Fruit fly (Drosophila melanogaster): ENCODE data around the gene CG2924.

The CG2924 gene

DNA sequence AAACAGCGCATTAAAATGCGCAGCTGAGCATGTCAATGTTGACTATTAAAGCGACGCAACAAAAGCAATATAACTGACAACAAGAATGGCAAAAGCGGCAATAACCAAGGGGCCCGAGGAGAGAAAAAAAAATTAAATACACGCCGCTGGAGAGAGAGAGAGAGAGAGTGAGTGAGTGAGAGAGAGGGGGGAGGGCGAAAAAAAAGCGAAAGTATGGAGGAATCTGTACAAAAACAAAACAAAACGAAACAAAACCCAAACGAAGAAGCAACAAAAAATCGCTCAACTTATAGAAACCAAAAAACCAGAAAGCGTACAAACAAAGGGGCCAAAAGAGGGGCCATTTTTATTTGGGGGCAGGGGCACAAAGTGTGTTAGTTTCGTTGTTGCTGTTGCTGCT lies 12.9 kb upstream of the CG2924 start:
- TF ChIP-seq CG1620 (GFP tag; optimal IDR thresholded peaks at IDR 0.05) (no peak), CG7101 (tag; optimal IDR thresholded peaks at IDR 0.05) (no peak), toe (GFP tag; optimal IDR thresholded peaks at IDR 0.05) (no peak), CG33017 (tag; optimal IDR thresholded peaks at IDR 0.05) (no peak), Crg-1 (GFP tag; optimal IDR thresholded peaks at IDR 0.05) (no peak)

DNA sequence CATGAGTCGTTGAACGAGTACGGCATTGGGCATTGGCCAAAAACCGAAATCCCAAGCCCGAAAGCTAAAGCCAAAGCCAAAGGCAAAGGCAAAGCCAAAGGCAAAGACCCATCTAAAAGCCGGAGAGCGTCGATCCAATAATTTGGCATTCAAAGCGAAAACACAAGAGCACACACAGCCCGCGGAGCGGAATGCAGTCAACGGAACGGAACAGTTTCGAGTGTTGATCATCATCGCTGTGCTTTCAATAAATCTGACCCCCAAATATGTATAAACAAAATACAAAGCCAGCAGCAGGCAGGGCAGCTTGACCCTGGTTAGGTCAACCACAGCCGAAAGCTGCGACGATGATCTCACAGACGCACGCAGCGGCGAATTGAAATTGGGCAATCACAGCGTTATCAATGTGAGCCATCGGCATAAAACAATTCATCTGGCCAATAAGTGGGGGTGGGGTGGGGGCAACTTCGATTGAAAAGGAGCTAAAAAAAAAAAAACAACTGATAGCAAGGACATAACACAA lies 8.3 kb upstream of the CG2924 start:
- TF ChIP-seq kay (GFP tag; ENCODE audit: borderline replicate concordance) = no peak
- no peak for TF ChIP-seq cnc (optimal IDR thresholded peaks at IDR 0.05)
- no peak for TF ChIP-seq Mnt (GFP tag; optimal IDR thresholded peaks at IDR 0.05)
- TF ChIP-seq CG5204 (GFP tag; optimal IDR thresholded peaks at IDR 0.05) = no peak
- TF ChIP-seq cic (GFP tag; optimal IDR thresholded peaks at IDR 0.05) = no peak
- TF ChIP-seq CG7101 (tag; optimal IDR thresholded peaks at IDR 0.05) = no peak
- no peak for TF ChIP-seq CG7045 (GFP tag; optimal IDR thresholded peaks at IDR 0.05)
- TF ChIP-seq CG11617 (GFP tag; optimal IDR thresholded peaks at IDR 0.05) = no peak
- no peak for TF ChIP-seq Clk (GFP tag; optimal IDR thresholded peaks at IDR 0.05)

DNA sequence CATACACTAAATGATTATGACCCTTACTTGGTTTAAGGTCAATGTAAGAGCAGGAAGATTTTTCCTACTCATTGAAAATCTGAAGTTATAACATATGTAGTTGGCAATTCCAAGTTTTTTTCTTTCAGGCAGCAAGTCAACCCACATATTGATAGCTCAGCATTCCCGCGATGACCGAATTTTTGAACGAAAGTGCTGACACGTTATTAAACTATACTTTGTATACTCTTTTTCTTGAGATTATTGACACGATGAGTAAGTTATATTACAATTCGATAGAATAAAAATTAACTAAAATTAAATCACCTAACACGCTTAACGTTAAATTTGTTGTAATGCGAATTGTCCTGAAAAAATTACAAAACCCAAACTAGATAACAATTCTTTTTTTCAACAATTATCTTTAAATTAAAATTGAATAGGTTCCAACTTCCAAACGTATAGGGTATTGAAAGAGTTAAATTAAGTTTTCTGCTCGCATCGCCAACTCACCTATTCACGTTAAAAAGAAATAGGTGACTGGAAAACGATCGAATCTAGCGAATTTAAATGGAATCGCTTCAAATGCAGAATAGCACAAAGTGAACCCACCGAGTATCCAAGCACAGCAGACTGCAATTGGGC lies 4.8 kb upstream of the CG2924 start, which contains the start of gene Vml:
TSS of gene Vml (plus strand) at position 574 of the 624 bp plus-strand sequence.
- TF ChIP-seq toe (GFP tag; optimal IDR thresholded peaks at IDR 0.05) = no peak
- TF ChIP-seq Clk (GFP tag; optimal IDR thresholded peaks at IDR 0.05) = no peak
- no peak for TF ChIP-seq cnc (optimal IDR thresholded peaks at IDR 0.05)
- TF ChIP-seq Hr96 (GFP tag; optimal IDR thresholded peaks at IDR 0.05) = no peak
- TF ChIP-seq tj (GFP tag; optimal IDR thresholded peaks at IDR 0.05) = peak; percentile 95
- TF ChIP-seq CG1620 (GFP tag; optimal IDR thresholded peaks at IDR 0.05) = no peak
- TF ChIP-seq cic (GFP tag; optimal IDR thresholded peaks at IDR 0.05) = no peak
- TF ChIP-seq CG33017 (tag; optimal IDR thresholded peaks at IDR 0.05) = no peak

DNA sequence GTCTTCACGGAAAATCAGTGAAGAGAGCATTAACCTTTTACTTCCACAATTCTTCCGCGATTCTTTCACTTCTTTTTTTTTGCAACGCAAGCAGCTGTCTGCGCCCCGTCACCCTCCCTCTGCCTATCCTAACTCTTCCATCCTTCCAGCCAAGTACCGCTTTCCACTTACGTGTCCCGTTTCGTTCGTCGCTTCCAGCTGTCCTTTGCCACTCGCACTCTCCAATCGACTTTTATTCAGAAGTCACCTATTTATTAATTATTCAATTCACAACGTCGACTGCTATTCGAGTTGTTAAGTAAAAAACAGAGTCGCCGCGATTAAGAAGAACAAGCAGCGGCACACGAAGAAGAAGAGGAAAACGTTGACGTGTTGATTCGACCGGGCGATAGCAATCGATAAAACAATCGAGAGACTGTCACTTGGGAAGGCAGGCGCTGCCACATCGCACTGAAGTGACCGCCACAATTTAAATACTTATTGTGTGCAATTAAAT lies 4.2 kb upstream of the CG2924 start, which contains the start of gene Grp170:
TSS of gene Grp170 (minus strand) at position 365 of the 496 bp plus-strand sequence.
- TF ChIP-seq CG7045 (GFP tag; optimal IDR thresholded peaks at IDR 0.05) (no peak), pad (GFP tag; optimal IDR thresholded peaks at IDR 0.05) (peak; percentile 0), Mnt (GFP tag; optimal IDR thresholded peaks at IDR 0.05) (peak; percentile 76), Crg-1 (GFP tag; optimal IDR thresholded peaks at IDR 0.05) (no peak), CG11617 (GFP tag; optimal IDR thresholded peaks at IDR 0.05) (peak; percentile 21), CG12768 (GFP tag; optimal IDR thresholded peaks at IDR 0.05) (no peak), bab1 (GFP tag; optimal IDR thresholded peaks at IDR 0.05) (peak; percentile 53), CG1620 (GFP tag; optimal IDR thresholded peaks at IDR 0.05) (no peak), Hr96 (GFP tag; optimal IDR thresholded peaks at IDR 0.05) (no peak), CG14711 (tag; optimal IDR thresholded peaks at IDR 0.05) (peak; percentile 15)

DNA sequence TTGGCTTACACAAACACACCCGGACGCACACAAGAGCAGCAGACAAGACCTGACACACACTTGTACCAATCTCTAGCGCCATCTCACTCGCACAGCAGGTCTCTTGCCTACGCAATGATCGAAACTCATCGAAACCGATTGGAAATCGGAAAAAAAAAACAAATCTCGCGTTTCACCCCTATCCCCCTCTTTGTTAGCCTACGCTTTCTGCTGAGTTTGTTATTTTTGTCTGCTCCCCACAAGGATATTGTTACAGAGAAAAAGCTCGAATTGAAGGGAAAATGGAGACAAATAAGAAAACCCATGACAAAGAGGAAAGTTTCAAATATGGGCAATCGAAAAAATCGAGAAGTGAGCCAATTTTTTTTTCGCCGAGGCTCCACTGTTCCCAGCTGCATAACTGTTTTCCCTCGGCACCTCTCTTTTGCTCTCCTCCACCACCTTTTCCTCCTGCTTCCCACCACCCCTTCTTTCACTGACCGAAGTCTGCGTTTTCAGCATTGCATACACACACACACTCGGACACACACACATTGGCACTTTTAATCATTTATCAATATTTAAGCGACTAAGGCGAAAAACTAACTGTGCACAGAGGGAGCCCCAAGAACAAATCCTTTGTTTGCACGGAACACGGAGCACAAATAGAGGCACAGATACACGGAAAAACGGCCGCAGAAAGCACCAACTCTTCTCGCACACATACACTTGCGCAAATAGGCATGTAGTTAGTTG lies 572 bp downstream of the CG2924 start:
- peak; percentile 25 for TF ChIP-seq CG7101 (tag; optimal IDR thresholded peaks at IDR 0.05)
- peak; percentile 59 for TF ChIP-seq CG11617 (GFP tag; optimal IDR thresholded peaks at IDR 0.05)
- no peak for TF ChIP-seq cic (GFP tag; optimal IDR thresholded peaks at IDR 0.05)
- TF ChIP-seq Hr96 (GFP tag; optimal IDR thresholded peaks at IDR 0.05) = peak; percentile 63
- TF ChIP-seq Clk (GFP tag; optimal IDR thresholded peaks at IDR 0.05) = no peak
- peak; percentile 17 for TF ChIP-seq toe (GFP tag; optimal IDR thresholded peaks at IDR 0.05)
- TF ChIP-seq CG33017 (tag; optimal IDR thresholded peaks at IDR 0.05) = no peak
- peak; percentile 64 for TF ChIP-seq ovo (GFP tag; optimal IDR thresholded peaks at IDR 0.05)
- TF ChIP-seq kay (GFP tag; ENCODE audit: borderline replicate concordance) = no peak
- TF ChIP-seq pad (GFP tag; optimal IDR thresholded peaks at IDR 0.05) = peak; percentile 79
- TF ChIP-seq Crg-1 (GFP tag; optimal IDR thresholded peaks at IDR 0.05) = no peak
- no peak for TF ChIP-seq cnc (optimal IDR thresholded peaks at IDR 0.05)
- no peak for TF ChIP-seq CG7045 (GFP tag; optimal IDR thresholded peaks at IDR 0.05)
- TF ChIP-seq CG1620 (GFP tag; optimal IDR thresholded peaks at IDR 0.05) = no peak
- TF ChIP-seq CG12768 (GFP tag; optimal IDR thresholded peaks at IDR 0.05) = peak; percentile 3
- TF ChIP-seq bab1 (GFP tag; optimal IDR thresholded peaks at IDR 0.05) = no peak
- TF ChIP-seq CG5204 (GFP tag; optimal IDR thresholded peaks at IDR 0.05) = no peak
- TF ChIP-seq tj (GFP tag; optimal IDR thresholded peaks at IDR 0.05) = peak; percentile 87
- TF ChIP-seq CG14711 (tag; optimal IDR thresholded peaks at IDR 0.05) = no peak
- TF ChIP-seq Mnt (GFP tag; optimal IDR thresholded peaks at IDR 0.05) = peak; percentile 44

DNA sequence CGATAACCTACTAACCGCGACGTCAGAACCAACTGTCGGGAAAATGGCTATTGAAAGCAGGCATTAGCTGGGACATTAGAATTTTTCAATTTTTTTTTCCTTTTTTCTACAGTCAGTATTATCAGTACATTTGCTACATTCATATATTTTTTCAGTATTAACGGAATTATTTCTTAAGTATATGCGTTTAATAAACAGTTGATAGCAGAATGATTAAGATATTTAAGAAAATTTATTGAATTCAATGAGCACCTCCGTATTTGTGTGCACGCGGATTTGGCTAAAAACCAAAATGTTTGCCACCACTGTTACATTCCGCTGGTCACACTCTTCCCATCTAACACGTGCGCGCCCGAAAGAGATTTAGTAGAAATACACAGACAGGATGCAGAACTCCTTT lies 8.1 kb downstream of the CG2924 start, which contains the start of the genes temp and CG3071:
TSS of gene temp (minus strand) at position 5 of the 400 bp plus-strand sequence.
TSS of gene CG3071 (plus strand) at position 327 of the 400 bp plus-strand sequence.
- TF ChIP-seq cic (GFP tag; optimal IDR thresholded peaks at IDR 0.05) = peak; percentile 34
- TF ChIP-seq bab1 (GFP tag; optimal IDR thresholded peaks at IDR 0.05) = peak; percentile 50
- TF ChIP-seq cnc (optimal IDR thresholded peaks at IDR 0.05) = no peak
- peak; percentile 68 for TF ChIP-seq CG7101 (tag; optimal IDR thresholded peaks at IDR 0.05)
- no peak for TF ChIP-seq Hr96 (GFP tag; optimal IDR thresholded peaks at IDR 0.05)
- TF ChIP-seq pad (GFP tag; optimal IDR thresholded peaks at IDR 0.05) = peak; percentile 67
- TF ChIP-seq CG11617 (GFP tag; optimal IDR thresholded peaks at IDR 0.05) = peak; percentile 85
- peak; percentile 9 for TF ChIP-seq Clk (GFP tag; optimal IDR thresholded peaks at IDR 0.05)
- peak; percentile 31 for TF ChIP-seq CG7045 (GFP tag; optimal IDR thresholded peaks at IDR 0.05)
- TF ChIP-seq toe (GFP tag; optimal IDR thresholded peaks at IDR 0.05) = peak; percentile 82
- peak; percentile 61 for TF ChIP-seq CG14711 (tag; optimal IDR thresholded peaks at IDR 0.05)
- TF ChIP-seq Crg-1 (GFP tag; optimal IDR thresholded peaks at IDR 0.05) = peak; percentile 64
- peak; percentile 31 for TF ChIP-seq CG12768 (GFP tag; optimal IDR thresholded peaks at IDR 0.05)
- peak; percentile 47 for TF ChIP-seq ovo (GFP tag; optimal IDR thresholded peaks at IDR 0.05)
- no peak for TF ChIP-seq kay (GFP tag; ENCODE audit: borderline replicate concordance)
- TF ChIP-seq CG33017 (tag; optimal IDR thresholded peaks at IDR 0.05) = peak; percentile 35
- TF ChIP-seq CG5204 (GFP tag; optimal IDR thresholded peaks at IDR 0.05) = no peak
- TF ChIP-seq Mnt (GFP tag; optimal IDR thresholded peaks at IDR 0.05) = peak; percentile 99
- TF ChIP-seq CG1620 (GFP tag; optimal IDR thresholded peaks at IDR 0.05) = peak; percentile 80
- TF ChIP-seq tj (GFP tag; optimal IDR thresholded peaks at IDR 0.05) = peak; percentile 54
